Worm (Caenorhabditis elegans): Measurements from ENCODE around the gene gop-2.

The gop-2 gene

DNA sequence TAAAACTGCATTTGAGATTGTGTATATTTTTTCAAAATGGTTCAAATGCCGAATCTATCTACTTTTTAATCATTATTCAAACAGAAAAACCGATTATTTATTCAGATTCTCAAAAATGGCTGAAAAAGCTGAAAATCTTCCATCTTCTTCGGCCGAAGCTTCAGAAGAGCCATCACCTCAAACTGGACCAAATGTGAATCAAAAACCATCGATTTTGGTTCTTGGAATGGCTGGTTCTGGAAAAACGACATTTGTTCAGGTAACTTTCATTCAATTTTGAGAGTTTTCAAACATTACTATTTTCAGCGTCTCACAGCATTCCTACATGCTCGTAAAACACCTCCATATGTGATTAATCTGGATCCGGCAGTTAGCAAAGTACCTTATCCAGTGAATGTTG, at the start of gene gop-2:
Gene gop-2, plus strand, starts transcription at position 106 of the 400 bp plus-strand sequence.
- TF ChIP-seq unc-62 (GFP tag; optimal IDR thresholded peaks at IDR 0.05), result no peak

DNA sequence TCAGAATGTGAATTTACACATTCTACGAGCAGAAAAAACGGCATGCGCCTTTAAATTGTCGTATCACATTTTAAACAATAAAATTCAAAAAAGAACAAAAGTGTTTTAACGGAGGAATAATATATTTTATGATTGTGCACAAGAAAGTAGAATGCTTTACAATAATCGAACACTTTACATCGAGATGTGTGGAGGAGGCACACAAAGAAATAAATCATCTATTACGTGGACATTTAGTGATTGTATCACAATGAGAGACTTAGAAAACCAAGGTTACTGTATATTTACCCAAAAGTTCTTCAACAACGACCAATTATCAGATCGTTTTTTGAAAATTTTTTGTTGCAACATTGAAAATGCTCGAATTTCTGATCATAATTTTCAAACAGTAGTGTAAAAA, 48.6 kb upstream of the gop-2 start:
- TF ChIP-seq unc-62 (GFP tag; optimal IDR thresholded peaks at IDR 0.05), result no peak

- no peak for TF ChIP-seq unc-62 (GFP tag; optimal IDR thresholded peaks at IDR 0.05)
These were observed 44.7 kb upstream of the gop-2 start for ce11 chrIII:5214162-5214561.

DNA sequence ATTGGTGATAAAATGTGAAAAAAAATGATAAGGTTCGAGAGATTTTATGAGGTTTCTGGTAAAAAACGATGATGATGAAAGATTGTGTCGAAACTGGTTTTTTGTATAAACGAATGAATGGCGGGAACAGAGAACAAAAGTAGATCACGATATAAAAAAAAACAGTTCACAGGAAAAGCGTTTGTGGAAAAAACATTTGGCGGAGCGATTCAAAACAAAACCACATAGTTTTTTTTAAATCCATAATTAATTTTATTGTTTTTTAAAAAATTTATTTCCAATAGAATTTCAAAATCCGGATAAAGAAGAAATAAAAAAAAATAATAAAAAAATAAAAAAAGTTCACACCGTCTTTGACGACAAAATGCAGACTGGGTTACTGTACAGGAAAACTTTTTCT, 43.4 kb upstream of the gop-2 start, which contains the start of gene ZC155.4:
Gene ZC155.4, minus strand, starts transcription at position 101 of the 400 bp plus-strand sequence.
- no peak for TF ChIP-seq unc-62 (GFP tag; optimal IDR thresholded peaks at IDR 0.05)

DNA sequence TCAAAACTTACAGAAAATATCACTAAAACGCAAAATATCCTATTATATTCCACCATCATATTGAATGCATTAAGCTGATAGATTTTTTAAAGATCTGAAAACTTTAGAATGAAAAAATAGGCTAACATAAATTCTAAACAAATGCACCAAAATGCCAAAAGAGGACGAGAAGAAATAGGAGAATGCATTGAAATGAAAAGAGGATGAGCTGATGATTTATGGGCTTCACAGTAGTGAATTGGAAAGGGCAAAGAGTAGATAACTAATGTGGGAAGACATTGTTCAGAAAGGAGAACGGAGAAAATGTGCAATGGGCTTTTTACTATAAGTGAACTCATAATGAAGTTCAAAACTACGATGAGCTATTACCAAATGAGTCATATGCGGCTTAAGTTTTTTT, 41.3 kb upstream of the gop-2 start, which contains the start of gene cutl-19:
Gene cutl-19, minus strand, starts transcription at position 101 of the 400 bp plus-strand sequence.
- no peak for TF ChIP-seq unc-62 (GFP tag; optimal IDR thresholded peaks at IDR 0.05)

ce11 chrIII:5218687-5219086, 40.1 kb upstream of the gop-2 start, which contains the start of gene ZC155.2:
Gene ZC155.2 (plus strand): TSS chrIII:5218987.
- TF ChIP-seq unc-62 (GFP tag; optimal IDR thresholded peaks at IDR 0.05), result no peak

DNA sequence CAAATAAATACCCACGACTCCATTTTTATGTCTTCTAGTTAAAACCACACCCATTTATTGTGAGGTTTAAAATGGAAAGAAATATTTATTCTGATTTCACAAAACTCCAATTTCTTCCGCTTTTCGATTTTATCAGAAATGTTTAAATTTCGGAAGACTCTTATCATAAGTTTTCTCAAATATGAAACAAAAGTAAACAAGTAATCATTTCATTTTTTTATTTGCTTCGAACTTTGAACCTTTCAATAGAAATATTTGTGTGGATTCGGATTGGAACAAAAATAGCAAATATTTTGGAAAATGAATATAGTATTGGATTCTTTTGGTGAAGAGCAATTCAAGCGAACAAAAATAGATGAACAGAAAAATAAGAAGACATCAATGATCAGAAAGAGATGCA, 37.0 kb upstream of the gop-2 start:
- no peak for TF ChIP-seq unc-62 (GFP tag; optimal IDR thresholded peaks at IDR 0.05)

- no peak for TF ChIP-seq unc-62 (GFP tag; optimal IDR thresholded peaks at IDR 0.05)
These were observed 36.0 kb upstream of the gop-2 start for ce11 chrIII:5222777-5223176.

ce11 chrIII:5224908-5225307, 33.9 kb upstream of the gop-2 start:
- TF ChIP-seq unc-62 (GFP tag; optimal IDR thresholded peaks at IDR 0.05), result no peak

DNA sequence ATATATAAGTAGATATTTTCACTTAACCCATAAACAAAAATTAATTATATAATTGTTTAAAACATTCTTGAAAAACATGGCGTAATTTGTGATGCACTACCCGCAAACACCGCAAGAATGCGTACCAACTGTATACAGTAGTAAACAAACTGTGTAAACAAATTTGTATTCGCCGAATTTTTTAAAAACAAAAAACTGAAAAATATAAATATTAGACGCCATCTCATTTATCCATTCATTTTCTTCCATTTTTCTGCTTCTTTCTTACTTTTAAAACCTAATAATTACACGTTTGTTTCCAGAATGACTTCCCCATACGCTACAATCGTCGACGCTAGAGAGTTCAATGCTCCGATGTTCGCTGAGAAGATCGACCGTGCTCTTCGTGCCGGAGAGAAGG, 33.5 kb upstream of the gop-2 start, which contains the start of gene nex-1:
Gene nex-1, plus strand, starts transcription at position 301 of the 400 bp plus-strand sequence.
- no peak for TF ChIP-seq unc-62 (GFP tag; optimal IDR thresholded peaks at IDR 0.05)

DNA sequence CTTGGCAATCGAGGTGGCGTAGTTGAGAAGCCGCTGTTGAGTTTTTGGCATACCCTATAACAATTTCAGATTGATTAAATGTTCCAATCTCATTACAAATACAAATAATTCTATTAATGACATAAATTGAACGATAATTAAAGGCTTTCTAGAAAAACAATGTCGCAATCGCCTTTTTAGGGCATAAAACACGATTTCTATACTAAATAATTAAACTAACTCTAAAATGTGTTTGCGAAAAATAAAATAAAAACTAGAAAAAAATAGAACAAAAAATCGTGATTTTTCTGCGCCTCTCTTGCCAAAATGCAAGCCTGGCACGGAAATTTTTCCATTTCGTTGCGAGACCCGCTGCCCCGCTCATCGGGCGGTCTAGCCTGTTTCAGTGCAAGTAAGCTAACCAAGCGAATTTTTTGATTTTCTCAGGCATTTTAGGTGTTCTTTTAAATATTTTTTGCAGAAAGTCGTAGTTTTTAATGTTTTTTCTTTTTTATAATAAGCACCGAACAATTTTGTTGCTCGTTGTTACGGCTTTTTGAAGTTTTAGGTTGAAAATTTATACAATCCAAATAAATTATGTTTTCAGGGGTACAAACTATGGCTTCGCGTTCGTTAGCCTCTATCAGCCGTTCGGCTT, 30.9 kb upstream of the gop-2 start, which contains the start of the genes C34E10.12, C34E10.10 and atp-2:
Gene C34E10.12, minus strand, starts transcription at position 51 of the 637 bp plus-strand sequence.
Gene C34E10.10, minus strand, starts transcription at position 54 of the 637 bp plus-strand sequence.
Gene atp-2, plus strand, starts transcription at position 587 of the 637 bp plus-strand sequence.
- TF ChIP-seq unc-62 (GFP tag; optimal IDR thresholded peaks at IDR 0.05), result no peak

DNA sequence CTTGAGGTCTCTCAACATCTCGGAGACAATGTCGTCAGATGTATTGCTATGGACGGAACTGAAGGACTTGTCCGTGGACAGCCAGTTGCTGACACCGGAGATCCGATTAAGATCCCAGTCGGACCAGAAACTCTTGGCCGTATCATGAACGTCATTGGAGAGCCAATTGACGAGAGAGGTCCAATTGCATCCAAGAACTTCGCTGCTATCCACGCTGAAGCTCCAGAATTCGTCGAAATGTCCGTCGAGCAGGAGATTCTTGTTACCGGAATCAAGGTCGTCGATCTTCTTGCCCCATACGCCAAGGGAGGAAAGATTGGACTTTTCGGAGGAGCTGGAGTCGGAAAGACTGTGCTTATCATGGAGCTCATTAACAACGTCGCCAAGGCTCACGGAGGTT, 30.0 kb upstream of the gop-2 start:
- TF ChIP-seq unc-62 (GFP tag; optimal IDR thresholded peaks at IDR 0.05), result no peak

ce11 chrIII:5229511-5230250, 29.1 kb upstream of the gop-2 start:
- TF ChIP-seq unc-62 (GFP tag; optimal IDR thresholded peaks at IDR 0.05), result no peak

- TF ChIP-seq unc-62 (GFP tag; optimal IDR thresholded peaks at IDR 0.05), result no peak
These were observed 28.4 kb upstream of the gop-2 start, which contains the start of gene prmt-5 for ce11 chrIII:5230415-5230814. Gene prmt-5 (plus strand): TSS chrIII:5230555.

DNA sequence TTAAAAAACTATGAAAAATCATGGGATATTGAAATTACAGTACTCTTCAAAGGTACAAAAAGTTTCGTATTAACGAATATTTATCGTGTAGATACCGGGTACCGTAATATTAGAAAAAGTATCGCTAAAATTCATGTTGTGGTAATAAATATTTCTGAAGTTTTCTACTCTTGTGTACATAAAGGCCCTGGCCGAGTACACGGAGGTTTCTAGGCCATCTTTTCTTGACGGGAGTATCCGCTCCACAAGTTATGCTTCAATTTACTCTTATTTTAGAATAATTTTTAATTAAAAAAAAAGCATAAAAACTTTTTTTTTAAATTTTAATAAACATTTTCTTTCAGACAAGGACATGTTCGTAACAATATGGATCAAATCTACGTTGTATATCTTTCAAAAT, 25.7 kb upstream of the gop-2 start:
- TF ChIP-seq unc-62 (GFP tag; optimal IDR thresholded peaks at IDR 0.05), result no peak

ce11 chrIII:5234312-5234711, 24.5 kb upstream of the gop-2 start, which contains the start of gene mrps-26:
Gene mrps-26 (plus strand): TSS chrIII:5234612.
- TF ChIP-seq unc-62 (GFP tag; optimal IDR thresholded peaks at IDR 0.05), result no peak

DNA sequence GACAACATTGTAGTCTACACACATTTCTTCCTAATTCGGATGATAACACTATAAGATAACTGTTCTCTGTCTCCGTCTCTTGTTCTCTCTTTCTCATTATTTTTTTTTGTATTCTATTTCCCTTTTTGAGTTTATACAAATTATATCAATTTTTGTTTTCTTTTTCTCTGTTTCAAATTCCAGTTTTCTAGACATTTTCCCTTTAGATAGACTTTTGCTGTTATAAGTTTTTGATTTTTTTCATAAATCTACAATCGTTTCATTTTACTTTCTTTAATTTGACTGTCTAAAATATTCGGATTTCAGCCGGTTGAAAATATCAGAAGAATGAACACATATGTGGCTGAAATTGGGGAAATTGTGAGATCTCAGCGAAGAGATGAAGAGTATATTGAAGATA, 22.7 kb upstream of the gop-2 start, which contains the start of gene prx-10:
Gene prx-10, plus strand, starts transcription at position 301 of the 400 bp plus-strand sequence.
- no peak for TF ChIP-seq unc-62 (GFP tag; optimal IDR thresholded peaks at IDR 0.05)

Data from whole organism, dauer.